Fruit fly (Drosophila melanogaster) Kc167 (cell line): ENCODE measurements around the gene Pp2B-14D.

Experiments used
- Myc ChIP-seq: fragments of >200 bp; optimal IDR thresholded peaks from 2 replicates; lab custom pipeline; 2017; ENCODE audit warnings: missing external identifiers
- h ChIP-seq: fragments of >200 bp; optimal IDR thresholded peaks from 3 replicates; lab custom pipeline; 2018; ENCODE audit warnings: missing external identifiers
- ttk ChIP-seq: sonication (Bioruptor generic); optimal IDR thresholded peaks from 2 replicates; lab custom pipeline; 2017; ENCODE audit warnings: missing external identifiers

DNA sequence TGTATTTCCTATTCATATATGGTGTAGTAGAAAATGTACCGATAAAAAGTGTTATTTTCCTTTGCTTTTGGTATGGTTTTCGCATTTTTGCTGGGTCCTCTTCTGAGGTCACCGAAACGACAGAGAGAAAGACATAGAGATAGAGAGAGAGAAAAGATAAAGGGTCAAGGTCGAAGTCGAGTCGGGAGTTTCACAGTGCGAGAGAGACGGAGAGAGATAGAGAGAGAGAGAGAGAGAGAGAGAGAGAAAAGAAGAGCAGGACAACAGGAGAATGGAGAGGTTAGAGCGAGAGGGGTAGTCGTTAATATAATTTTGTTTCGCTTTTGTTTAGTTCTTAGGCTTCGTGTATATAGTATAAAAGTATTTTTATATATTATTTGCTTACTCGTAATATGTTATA lies 2.4 kb upstream of the Pp2B-14D start:
- no peak for TF ChIP-seq ttk (lab: Kevin White, UChicago)
- no peak for TF ChIP-seq h (lab: Kevin White, UChicago)
- no peak for TF ChIP-seq Myc (lab: Kevin White, UChicago)
